Worm (Caenorhabditis elegans): ENCODE data around the gene rhi-1.

rhi-1 gene

DNA sequence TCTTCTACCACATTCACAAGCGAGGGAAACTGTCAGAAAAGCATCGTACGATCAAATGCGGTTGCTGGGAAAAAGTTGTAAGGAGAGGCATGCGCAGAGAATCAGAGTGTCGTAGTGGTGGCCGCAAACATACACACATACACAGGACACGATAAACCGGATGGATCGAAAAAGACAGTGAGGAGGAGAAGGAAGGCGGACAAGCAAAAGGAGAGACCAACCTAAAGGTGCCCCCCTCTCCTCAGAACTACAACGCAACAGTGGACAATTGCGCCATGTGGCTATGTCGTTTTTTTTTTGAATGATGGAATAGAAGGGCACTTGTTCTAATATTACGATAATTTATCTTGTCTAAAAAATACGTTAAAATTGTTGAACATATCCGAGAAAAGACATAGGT lies 9.8 kb upstream of the rhi-1 start:
- TF ChIP-seq hnd-1 (tag; optimal IDR thresholded peaks at IDR 0.05) (no peak), hmg-4 (GFP tag; optimal IDR thresholded peaks at IDR 0.05) (peak; percentile 77)

ce11 chrX:4500499-4500898 lies 7.8 kb upstream of the rhi-1 start:
- TF ChIP-seq tbx-37 (GFP tag; conservative IDR thresholded peaks at IDR 0.05) (no peak), sea-1 (GFP tag; conservative IDR thresholded peaks at IDR 0.05) (no peak), tra-4 (tag; optimal IDR thresholded peaks at IDR 0.05) (no peak), scrt-1 (GFP tag; IDR thresholded peaks at IDR 0.05) (no peak), aly-1 (tag; optimal IDR thresholded peaks at IDR 0.05) (no peak), tbx-11 (GFP tag; IDR thresholded peaks at IDR 0.05) (no peak), B0310.2 (tag; optimal IDR thresholded peaks at IDR 0.05) (no peak)

DNA sequence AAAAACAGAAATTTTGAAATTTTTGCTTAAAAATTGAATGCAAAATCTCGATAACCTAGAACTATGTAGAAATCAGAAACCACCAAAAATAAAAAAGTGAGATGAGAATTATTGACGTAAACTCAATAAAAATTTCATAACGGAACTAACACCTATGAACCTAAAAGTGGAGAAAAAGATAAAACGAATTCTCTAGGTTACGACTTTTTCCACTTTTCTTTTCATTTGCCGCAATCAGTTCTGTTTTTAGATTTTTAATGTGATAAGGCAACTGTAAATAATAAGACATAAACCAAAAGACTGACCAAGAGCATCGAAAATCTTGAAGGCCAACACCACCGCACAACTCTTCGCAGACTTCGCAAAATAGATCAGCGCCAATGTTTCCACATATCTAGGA lies 6.3 kb upstream of the rhi-1 start:
- TF ChIP-seq pes-1 (GFP tag; IDR thresholded peaks at IDR 0.05) (no peak), flt-1 (GFP tag; IDR thresholded peaks at IDR 0.05) (no peak), ets-7 (tag; optimal IDR thresholded peaks at IDR 0.05) (no peak), scrt-1 (GFP tag; IDR thresholded peaks at IDR 0.05) (no peak), ceh-36 (tag; optimal IDR thresholded peaks at IDR 0.05) (no peak), ama-1 (optimal IDR thresholded peaks at IDR 0.05) (no peak), F13C5.2 (tag; optimal IDR thresholded peaks at IDR 0.05) (no peak), hmg-4 (GFP tag; optimal IDR thresholded peaks at IDR 0.05) (no peak), aly-1 (tag; optimal IDR thresholded peaks at IDR 0.05) (no peak), tbx-11 (GFP tag; IDR thresholded peaks at IDR 0.05) (no peak), ceh-13 (GFP tag; optimal IDR thresholded peaks at IDR 0.05) (no peak), tra-4 (tag; optimal IDR thresholded peaks at IDR 0.05) (no peak), sea-1 (GFP tag; conservative IDR thresholded peaks at IDR 0.05) (no peak), B0310.2 (tag; optimal IDR thresholded peaks at IDR 0.05) (no peak), hnd-1 (tag; optimal IDR thresholded peaks at IDR 0.05) (no peak)

DNA sequence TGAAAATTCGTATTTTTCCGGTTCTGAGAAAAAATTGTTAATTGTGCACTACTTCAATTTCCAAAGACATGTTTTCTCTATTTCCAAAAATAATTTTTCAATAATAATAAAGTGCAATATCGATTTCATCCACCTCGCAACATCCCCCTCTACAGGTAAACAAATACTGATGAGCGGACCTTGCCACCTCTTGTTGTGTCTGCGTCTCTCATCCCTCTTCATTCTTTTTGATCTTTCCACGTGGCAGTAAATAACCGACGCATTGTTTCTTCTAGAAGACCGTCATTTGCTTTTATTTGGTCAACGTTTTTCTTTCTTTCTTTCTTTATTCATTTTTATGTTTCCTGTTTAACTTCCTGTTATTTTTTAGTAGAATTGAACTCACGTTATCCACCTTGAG lies 5.0 kb upstream of the rhi-1 start:
- TF ChIP-seq F13C5.2 (tag; optimal IDR thresholded peaks at IDR 0.05) (no peak), ceh-13 (GFP tag; optimal IDR thresholded peaks at IDR 0.05) (no peak), B0310.2 (tag; optimal IDR thresholded peaks at IDR 0.05) (no peak), tra-4 (tag; optimal IDR thresholded peaks at IDR 0.05) (no peak), ama-1 (optimal IDR thresholded peaks at IDR 0.05) (no peak), hnd-1 (tag; optimal IDR thresholded peaks at IDR 0.05) (no peak), pes-1 (GFP tag; IDR thresholded peaks at IDR 0.05) (no peak)

- TF ChIP-seq B0310.2 (tag; optimal IDR thresholded peaks at IDR 0.05) (no peak), F13C5.2 (tag; optimal IDR thresholded peaks at IDR 0.05) (peak; percentile 49), tbx-11 (GFP tag; IDR thresholded peaks at IDR 0.05) (no peak), scrt-1 (GFP tag; IDR thresholded peaks at IDR 0.05) (no peak), tbx-37 (GFP tag; conservative IDR thresholded peaks at IDR 0.05) (no peak), ceh-13 (GFP tag; optimal IDR thresholded peaks at IDR 0.05) (no peak), hnd-1 (tag; optimal IDR thresholded peaks at IDR 0.05) (no peak), flt-1 (GFP tag; IDR thresholded peaks at IDR 0.05) (no peak), tra-4 (tag; optimal IDR thresholded peaks at IDR 0.05) (no peak), aly-1 (tag; optimal IDR thresholded peaks at IDR 0.05) (no peak), ceh-36 (tag; optimal IDR thresholded peaks at IDR 0.05) (no peak), sea-1 (GFP tag; conservative IDR thresholded peaks at IDR 0.05) (peak; percentile 51; the same call in 1 of the 2 replicates), hmg-4 (GFP tag; optimal IDR thresholded peaks at IDR 0.05) (peak; percentile 25), pes-1 (GFP tag; IDR thresholded peaks at IDR 0.05) (no peak), hmbx-1 (tag; optimal IDR thresholded peaks at IDR 0.05) (no peak)
These were observed 4.1 kb upstream of the rhi-1 start, which contains the start of gene dgk-2 for ce11 chrX:4504108-4504668. dgk-2 (minus strand) TSS chrX:4504388.

- TF ChIP-seq F13C5.2 (tag; optimal IDR thresholded peaks at IDR 0.05) (no peak), aly-1 (tag; optimal IDR thresholded peaks at IDR 0.05) (no peak), ceh-13 (GFP tag; optimal IDR thresholded peaks at IDR 0.05) (no peak), scrt-1 (GFP tag; IDR thresholded peaks at IDR 0.05) (no peak), ama-1 (optimal IDR thresholded peaks at IDR 0.05) (no peak), pes-1 (GFP tag; IDR thresholded peaks at IDR 0.05) (no peak), flt-1 (GFP tag; IDR thresholded peaks at IDR 0.05) (no peak), hnd-1 (tag; optimal IDR thresholded peaks at IDR 0.05) (no peak), ceh-36 (tag; optimal IDR thresholded peaks at IDR 0.05) (no peak), hmg-4 (GFP tag; optimal IDR thresholded peaks at IDR 0.05) (no peak), B0310.2 (tag; optimal IDR thresholded peaks at IDR 0.05) (no peak), sea-1 (GFP tag; conservative IDR thresholded peaks at IDR 0.05) (no peak), hmbx-1 (tag; optimal IDR thresholded peaks at IDR 0.05) (no peak), tra-4 (tag; optimal IDR thresholded peaks at IDR 0.05) (no peak), tbx-37 (GFP tag; conservative IDR thresholded peaks at IDR 0.05) (no peak), tbx-11 (GFP tag; IDR thresholded peaks at IDR 0.05) (no peak), ets-7 (tag; optimal IDR thresholded peaks at IDR 0.05) (no peak)
These were observed 1.1 kb upstream of the rhi-1 start for ce11 chrX:4507122-4507681.

- TF ChIP-seq tbx-11 (GFP tag; IDR thresholded peaks at IDR 0.05): no peak
- 0 out of 2 replicates have a peak, but pooled peaks have one; percentile 47 for TF ChIP-seq sea-1 (GFP tag; conservative IDR thresholded peaks at IDR 0.05)
- no peak for TF ChIP-seq ceh-13 (GFP tag; optimal IDR thresholded peaks at IDR 0.05)
- TF ChIP-seq pes-1 (GFP tag; IDR thresholded peaks at IDR 0.05): 0 out of 2 replicates have a peak, but pooled peaks have one; percentile 10
- peak; percentile 66 for TF ChIP-seq hmg-4 (GFP tag; optimal IDR thresholded peaks at IDR 0.05)
These were observed 5.4 kb downstream of the rhi-1 start, which contains the start of gene spr-3 for ce11 chrX:4513657-4514143. spr-3 (plus strand) TSS chrX:4514093.

DNA sequence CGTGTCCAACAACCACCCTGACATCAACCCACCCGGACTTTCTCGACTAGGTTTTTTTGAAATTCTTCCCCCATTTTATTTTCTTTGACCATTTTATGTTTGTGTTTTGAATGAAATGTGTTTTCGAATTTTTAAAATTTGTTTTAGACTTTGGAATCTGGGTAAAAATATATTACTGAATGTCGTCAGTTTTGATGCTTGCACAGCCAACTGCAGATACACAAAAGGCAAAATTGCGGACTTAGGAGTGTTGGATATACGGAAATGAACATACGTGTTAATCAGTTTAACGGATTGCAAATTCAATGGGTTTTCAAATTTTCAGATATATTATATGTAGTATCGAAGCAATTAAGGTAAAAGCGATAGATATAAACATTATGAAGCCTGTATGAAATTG lies 8.4 kb downstream of the rhi-1 start:
- TF ChIP-seq hmbx-1 (tag; optimal IDR thresholded peaks at IDR 0.05) (no peak), tra-4 (tag; optimal IDR thresholded peaks at IDR 0.05) (no peak), ama-1 (optimal IDR thresholded peaks at IDR 0.05) (no peak), ceh-36 (tag; optimal IDR thresholded peaks at IDR 0.05) (no peak)

All from whole organism, early embryonic.